Fruit fly (Drosophila melanogaster) Kc167 (cell line): ENCODE measurements around the gene CG12773.

Source experiments
- Myc ChIP-seq: fragments of >200 bp; optimal IDR thresholded peaks from 2 replicates; lab custom pipeline; 2017; ENCODE audit warnings: missing external identifiers
- Sin3A ChIP-seq: fragments of >200 bp; optimal IDR thresholded peaks from 2 replicates; lab custom pipeline; 2018; ENCODE audit warnings: missing external identifiers
- insv ChIP-seq: fragments of >200 bp; optimal IDR thresholded peaks from 3 replicates; lab custom pipeline; 2018; ENCODE audit warnings: missing external identifiers
- psq ChIP-seq: fragments of >200 bp; optimal IDR thresholded peaks from 2 replicates; lab custom pipeline; 2017; ENCODE audit warnings: missing external identifiers
- ttk ChIP-seq: sonication (Bioruptor generic); optimal IDR thresholded peaks from 2 replicates; lab custom pipeline; 2017; ENCODE audit warnings: missing external identifiers

- TF ChIP-seq Sin3A (lab: Kevin White, UChicago) (no peak), psq (lab: Kevin White, UChicago) (no peak), Myc (lab: Kevin White, UChicago) (no peak), insv (no peak), ttk (no peak)
These were observed 21.6 kb upstream of the CG12773 start, which contains the start of gene AMPKalpha for dm6 chrX:1375265-1375958.
